Fruit fly (Drosophila melanogaster) whole organism, wandering third instar larva: ENCODE measurements around the gene alpha-Man-Ia.

Source experiments
- Abd-B ChIP-seq: fragments of >200 bp; optimal IDR thresholded peaks from 2 replicates; lab custom pipeline; 2017; ENCODE audit warnings: missing biosample characterization, missing genetic modification characterization
- CG32264 ChIP-seq: fragments of 200-800 bp; sonication (Bioruptor generic); optimal IDR thresholded peaks from 2 replicates; lab custom pipeline; 2016; ENCODE audit warnings: missing biosample characterization, missing genetic modification characterization
- CG9705 ChIP-seq: fragments of 200-800 bp; sonication (Bioruptor generic); optimal IDR thresholded peaks from 2 replicates; lab custom pipeline; 2018; ENCODE audit warnings: missing biosample characterization, mild to moderate bottlenecking, missing genetic modification characterization
- Dfd ChIP-seq: fragments of >200 bp; optimal IDR thresholded peaks from 2 replicates; lab custom pipeline; 2017; ENCODE audit warnings: missing biosample characterization, missing genetic modification characterization
- Dif ChIP-seq: fragments of 200-275, 200-300 bp; sonication (Bioruptor generic); optimal IDR thresholded peaks from 2 replicates; lab custom pipeline; 2018; ENCODE audit warnings: missing biosample characterization, missing genetic modification characterization; ENCODE audit not compliant: partially characterized antibody
- GATAd ChIP-seq: sonication (Bioruptor generic); optimal IDR thresholded peaks from 2 replicates; lab custom pipeline; 2016; ENCODE audit warnings: missing biosample characterization, missing genetic modification characterization
- HLH106 ChIP-seq: fragments of 200-800 bp; optimal IDR thresholded peaks from 3 replicates; lab custom pipeline; 2019; ENCODE audit warnings: missing biosample characterization, mild to moderate bottlenecking, missing genetic modification characterization, moderate library complexity
- Hnf4 ChIP-seq: fragments of 200-800 bp; sonication (Bioruptor generic); optimal IDR thresholded peaks from 2 replicates; lab custom pipeline; 2016; ENCODE audit warnings: missing biosample characterization, mild to moderate bottlenecking, missing genetic modification characterization
- Hr78 ChIP-seq: fragments of >200 bp; optimal IDR thresholded peaks from 2 replicates; lab custom pipeline; 2017; ENCODE audit warnings: missing biosample characterization, missing genetic modification characterization
- Myc ChIP-seq: fragments of >200 bp; optimal IDR thresholded peaks from 2 replicates; lab custom pipeline; 2017
- N ChIP-seq: fragments of >200 bp; optimal IDR thresholded peaks from 2 replicates; lab custom pipeline; 2018; ENCODE audit warnings: missing biosample characterization, missing external identifiers, missing genetic modification characterization
- OdsH ChIP-seq: fragments of 200-800 bp; sonication (Bioruptor generic); optimal IDR thresholded peaks from 2 replicates; lab custom pipeline; 2016; ENCODE audit warnings: missing biosample characterization, mild to moderate bottlenecking, missing genetic modification characterization
- Rel ChIP-seq, 2 experiments: fragments of 200-800 bp; sonication (Bioruptor generic) in 1 of 2; optimal IDR thresholded peaks; 2 replicates in 1 of 2; 3 replicates in 1 of 2; lab custom pipeline; 2016 to 2019; ENCODE audit warnings: mild to moderate bottlenecking in 2 of 2, missing biosample characterization in 2 of 2, missing genetic modification characterization in 2 of 2, moderate library complexity in 1 of 2
- Sp1 ChIP-seq: fragments of 200-800 bp; sonication (Bioruptor generic); optimal IDR thresholded peaks from 3 replicates; lab custom pipeline; 2019; ENCODE audit warnings: missing biosample characterization, mild to moderate bottlenecking, missing genetic modification characterization, moderate library complexity
- br ChIP-seq: fragments of 200-800 bp; sonication (Bioruptor generic); optimal IDR thresholded peaks from 2 replicates; lab custom pipeline; 2016; ENCODE audit warnings: missing biosample characterization, missing genetic modification characterization
- brk ChIP-seq: fragments of 200-800 bp; sonication (Bioruptor generic); optimal IDR thresholded peaks from 2 replicates; lab custom pipeline; 2016; ENCODE audit warnings: missing biosample characterization, mild to moderate bottlenecking, missing genetic modification characterization
- dl ChIP-seq, 2 experiments: fragments of 175-275, 200-275 bp in 1 of 2; fragments of 200-275 bp in 1 of 2; sonication (Bioruptor generic); optimal IDR thresholded peaks; lab custom pipeline; 2018; ENCODE audit warnings: mild to moderate bottlenecking in 2 of 2, missing biosample characterization in 2 of 2, missing genetic modification characterization in 2 of 2, moderate library complexity in 2 of 2; ENCODE audit not compliant: partially characterized antibody in 2 of 2, insufficient read depth in 1 of 2
- dmrt93B ChIP-seq: fragments of 200-800 bp; sonication (Bioruptor generic); optimal IDR thresholded peaks from 2 replicates; lab custom pipeline; 2018; ENCODE audit warnings: missing biosample characterization, mild to moderate bottlenecking, missing genetic modification characterization
- dsf ChIP-seq: sonication (Bioruptor generic); optimal IDR thresholded peaks from 2 replicates; lab custom pipeline; 2016; ENCODE audit warnings: missing biosample characterization, missing genetic modification characterization, borderline replicate concordance
- ey ChIP-seq: fragments of 200-800 bp; sonication (Bioruptor generic); optimal IDR thresholded peaks from 2 replicates; lab custom pipeline; 2016; ENCODE audit warnings: missing biosample characterization, missing genetic modification characterization
- foxo ChIP-seq, 2 experiments: fragments of 200-800 bp; sonication (Bioruptor generic); optimal IDR thresholded peaks; 2 replicates in 1 of 2; 3 replicates in 1 of 2; lab custom pipeline; 2016 to 2017; ENCODE audit warnings: missing biosample characterization in 2 of 2, missing genetic modification characterization in 2 of 2
- fru ChIP-seq: fragments of 200-800 bp; sonication (Bioruptor generic); optimal IDR thresholded peaks from 3 replicates; lab custom pipeline; 2016; ENCODE audit warnings: missing biosample characterization, mild to moderate bottlenecking, missing genetic modification characterization
- jim ChIP-seq: fragments of 175-275, 200-325 bp; sonication (Bioruptor generic); optimal IDR thresholded peaks from 2 replicates; lab custom pipeline; 2016; ENCODE audit warnings: missing biosample characterization, mild to moderate bottlenecking, missing genetic modification characterization
- lola ChIP-seq: fragments of >200 bp; optimal IDR thresholded peaks from 2 replicates; lab custom pipeline; 2017; ENCODE audit warnings: missing biosample characterization, missing genetic modification characterization
- pan ChIP-seq: fragments of >200 bp; optimal IDR thresholded peaks from 2 replicates; lab custom pipeline; 2017
- psq ChIP-seq: fragments of 200-800 bp; sonication (Bioruptor generic); optimal IDR thresholded peaks from 3 replicates; lab custom pipeline; 2017; ENCODE audit warnings: missing biosample characterization, mild to moderate bottlenecking, missing genetic modification characterization, moderate library complexity
- sv ChIP-seq: fragments of 200-800 bp; sonication (Bioruptor generic); optimal IDR thresholded peaks from 3 replicates; lab custom pipeline; 2016; ENCODE audit warnings: missing biosample characterization, missing genetic modification characterization
- tai ChIP-seq: sonication (Bioruptor generic); optimal IDR thresholded peaks from 2 replicates; lab custom pipeline; 2016; ENCODE audit warnings: missing biosample characterization, missing genetic modification characterization
- usp ChIP-seq: fragments of >200 bp; optimal IDR thresholded peaks from 2 replicates; lab custom pipeline; 2017; ENCODE audit warnings: missing biosample characterization, missing genetic modification characterization
- woc ChIP-seq: sonication (Bioruptor generic); optimal IDR thresholded peaks from 2 replicates; lab custom pipeline; 2016; ENCODE audit warnings: missing biosample characterization, mild to moderate bottlenecking, missing genetic modification characterization

alpha-Man-Ia gene

dm6 chrX:10325567-10326345 lies at the start of gene alpha-Man-Ia:
Gene alpha-Man-Ia (minus strand): TSS chrX:10325958.
- TF ChIP-seq brk (GFP tag; lab: Kevin White, UChicago): no peak
- no peak for TF ChIP-seq jim (GFP tag; lab: Kevin White, UChicago)
- TF ChIP-seq CG32264 (GFP tag; lab: Kevin White, UChicago): no peak
- no peak for TF ChIP-seq woc (GFP tag; lab: Kevin White, UChicago)
- peak in 1 of 2 experiments; percentile 34 for TF ChIP-seq foxo (GFP tag; optimal IDR thresholded peaks at IDR 0.05; lab: Kevin White, UChicago)
- TF ChIP-seq usp (GFP tag; lab: Kevin White, UChicago): no peak
- peak; percentile 32 for TF ChIP-seq Hnf4
- TF ChIP-seq Dfd (GFP tag; lab: Kevin White, UChicago): no peak
- TF ChIP-seq Hr78 (GFP tag; lab: Kevin White, UChicago): no peak
- TF ChIP-seq Rel (GFP tag; optimal IDR thresholded peaks at IDR 0.05; lab: Kevin White, UChicago): no peak
- TF ChIP-seq Rel (tag; optimal IDR thresholded peaks at IDR 0.05; lab: Kevin White, UChicago): no peak
- TF ChIP-seq pan (lab: Kevin White, UChicago): no peak
- TF ChIP-seq dmrt93B (GFP tag; lab: Kevin White, UChicago): no peak
- TF ChIP-seq GATAd (GFP tag; lab: Kevin White, UChicago): no peak
- peak; percentile 24 for TF ChIP-seq fru (GFP tag; lab: Kevin White, UChicago)
- peak; percentile 26 for TF ChIP-seq HLH106 (tag; lab: Kevin White, UChicago)
- TF ChIP-seq lola (GFP tag; lab: Kevin White, UChicago): no peak
- TF ChIP-seq N (GFP tag; lab: Kevin White, UChicago): no peak
- no peak for TF ChIP-seq Sp1
- no peak for TF ChIP-seq Myc
- peak; percentile 69 for TF ChIP-seq psq
- TF ChIP-seq Dif (GFP tag; lab: Kevin White, UChicago): no peak
- no peak for TF ChIP-seq sv (GFP tag; lab: Kevin White, UChicago)
- no peak for TF ChIP-seq dl (GFP tag; optimal IDR thresholded peaks at IDR 0.05; lab: Kevin White, UChicago; ENCODE audit: insufficient read depth in 1 of 2, partially characterized antibody in 2 of 2)
- TF ChIP-seq ey (GFP tag; lab: Kevin White, UChicago): peak; percentile 13
- peak; percentile 17 for TF ChIP-seq CG9705 (GFP tag; lab: Kevin White, UChicago)
- peak; percentile 69 for TF ChIP-seq tai (GFP tag; lab: Kevin White, UChicago)
- no peak for TF ChIP-seq dsf

- TF ChIP-seq foxo (GFP tag; optimal IDR thresholded peaks at IDR 0.05; lab: Kevin White, UChicago) (no peak), CG9705 (GFP tag; lab: Kevin White, UChicago) (no peak), dsf (no peak), Myc (no peak), Abd-B (no peak), Dif (GFP tag; lab: Kevin White, UChicago) (no peak)
- TF ChIP-seq, all 38 proteins: peak for 0
These were observed 49.5 kb upstream of the alpha-Man-Ia start, which contains the start of the genes CG32686 and CG2898 for dm6 chrX:10375216-10375615. Gene CG32686 (minus strand): TSS chrX:10375316. Gene CG2898 (plus strand): TSS chrX:10375374.

dm6 chrX:10370201-10371038 lies 44.7 kb upstream of the alpha-Man-Ia start:
- TF ChIP-seq brk (GFP tag; lab: Kevin White, UChicago): no peak
- TF ChIP-seq br (GFP tag; lab: Kevin White, UChicago): no peak
- no peak for TF ChIP-seq dsf
- TF ChIP-seq sv (GFP tag; lab: Kevin White, UChicago): no peak
- TF ChIP-seq HLH106 (tag; lab: Kevin White, UChicago): no peak

- no peak for TF ChIP-seq lola (GFP tag; lab: Kevin White, UChicago)
- TF ChIP-seq CG9705 (GFP tag; lab: Kevin White, UChicago): no peak
- no peak for TF ChIP-seq OdsH (GFP tag; lab: Kevin White, UChicago)
These were observed 44.0 kb upstream of the alpha-Man-Ia start for dm6 chrX:10369763-10370162.
